Fruit fly (Drosophila melanogaster) whole organism, embryonic: ENCODE measurements around the gene ClpX.
A peak's percentile ranks its signal among the peaks of the same experiment; 100 is the strongest.

Experiments used
- ATbp ChIP-seq: fragments of 200-800 bp; sonication (Bioruptor generic); optimal IDR thresholded peaks from 2 replicates; lab custom pipeline; 2017; ENCODE audit warnings: missing biosample characterization, mild to moderate bottlenecking, missing genetic modification characterization, missing genetic modification reagents
- Atf6 ChIP-seq: fragments of 200-800 bp; sonication (Bioruptor generic); IDR thresholded peaks from 2 replicates; pipeline ENCODE4 v1.3.6; 2022; ENCODE audit warnings: missing biosample characterization, missing genetic modification characterization
- CG10267 ChIP-seq: fragments of 200-800 bp; sonication (Bioruptor generic); optimal IDR thresholded peaks from 2 replicates; lab custom pipeline; 2018; ENCODE audit warnings: missing biosample characterization, mild to moderate bottlenecking, missing genetic modification characterization, moderate library complexity
- CG10321 ChIP-seq: fragments of 200-800 bp; sonication (Bioruptor generic); IDR thresholded peaks from 2 replicates; pipeline ENCODE4 v1.3.6; 2022; ENCODE audit warnings: missing biosample characterization, missing genetic modification characterization
- CG11504 ChIP-seq: fragments of 200-800 bp; sonication (Bioruptor generic); optimal IDR thresholded peaks from 3 replicates; lab custom pipeline; 2019; ENCODE audit warnings: missing biosample characterization, mild to moderate bottlenecking, missing genetic modification characterization, moderate library complexity
- CG12071 ChIP-seq: fragments of 200-800 bp; sonication (Bioruptor generic); optimal IDR thresholded peaks from 3 replicates; lab custom pipeline; 2018; ENCODE audit warnings: missing biosample characterization, mild to moderate bottlenecking, missing genetic modification characterization
- CG12299 ChIP-seq: fragments of 200-800 bp; sonication (Bioruptor generic); optimal IDR thresholded peaks from 2 replicates; lab custom pipeline; 2018; ENCODE audit warnings: missing biosample characterization, mild to moderate bottlenecking, missing genetic modification characterization
- CG17186 ChIP-seq: fragments of 200-800 bp; sonication (Bioruptor generic); optimal IDR thresholded peaks from 3 replicates; lab custom pipeline; 2017; ENCODE audit warnings: missing biosample characterization, missing genetic modification reagents, missing genetic modification characterization
- CG17829 ChIP-seq: fragments of 200-800 bp; optimal IDR thresholded peaks from 2 replicates; lab custom pipeline; 2019; ENCODE audit warnings: missing biosample characterization, mild to moderate bottlenecking, missing genetic modification characterization, moderate library complexity
- CG1792 ChIP-seq: fragments of 200-800 bp; sonication (Bioruptor generic); optimal IDR thresholded peaks from 2 replicates; lab custom pipeline; 2016; ENCODE audit warnings: missing biosample characterization, missing genetic modification characterization
- CG2678 ChIP-seq: fragments of 200-800 bp; sonication (Bioruptor generic); optimal IDR thresholded peaks from 3 replicates; lab custom pipeline; 2019; ENCODE audit warnings: missing biosample characterization, mild to moderate bottlenecking, missing genetic modification characterization, moderate library complexity
- CG2712 ChIP-seq: fragments of 200-800 bp; optimal IDR thresholded peaks from 3 replicates; lab custom pipeline; 2019; ENCODE audit warnings: missing biosample characterization, mild to moderate bottlenecking, missing genetic modification characterization, moderate library complexity
- CG30431 ChIP-seq: fragments of 200-800 bp; sonication (Bioruptor generic); optimal IDR thresholded peaks from 2 replicates; lab custom pipeline; 2017; ENCODE audit warnings: missing biosample characterization, missing genetic modification characterization
- CG3281 ChIP-seq: fragments of 200-800 bp; sonication (Bioruptor generic); optimal IDR thresholded peaks from 3 replicates; lab custom pipeline; 2017; ENCODE audit warnings: missing biosample characterization, mild to moderate bottlenecking, missing genetic modification characterization
- CG4360 ChIP-seq: fragments of 200-800 bp; sonication (Bioruptor generic); IDR thresholded peaks from 2 replicates; pipeline ENCODE4 v1.3.6; 2022; ENCODE audit warnings: missing biosample characterization, missing genetic modification characterization
- CG6254 ChIP-seq: fragments of 200-800 bp; sonication (Bioruptor generic); optimal IDR thresholded peaks from 3 replicates; lab custom pipeline; 2017; ENCODE audit warnings: mild to moderate bottlenecking, missing biosample characterization, missing genetic modification reagents, missing genetic modification characterization
- CG7745 ChIP-seq: fragments of 200-800 bp; sonication (Bioruptor generic); optimal IDR thresholded peaks from 2 replicates; lab custom pipeline; 2018; ENCODE audit warnings: missing biosample characterization, mild to moderate bottlenecking, missing genetic modification characterization, moderate library complexity
- CG7987 ChIP-seq: fragments of 200-800 bp; sonication (Bioruptor generic); optimal IDR thresholded peaks from 2 replicates; lab custom pipeline; 2018; ENCODE audit warnings: missing biosample characterization, mild to moderate bottlenecking, missing genetic modification characterization, moderate library complexity
- CG9437 ChIP-seq: fragments of 200-800 bp; sonication (Bioruptor generic); optimal IDR thresholded peaks from 2 replicates; lab custom pipeline; 2018; ENCODE audit warnings: missing biosample characterization, mild to moderate bottlenecking, missing genetic modification characterization
- CoRest ChIP-seq: fragments of 200-800 bp; sonication (Bioruptor generic); optimal IDR thresholded peaks from 3 replicates; lab custom pipeline; 2018; ENCODE audit warnings: missing biosample characterization, mild to moderate bottlenecking, missing genetic modification characterization, moderate library complexity
- Dll ChIP-seq: fragments of 200-800 bp; sonication (Bioruptor generic); IDR thresholded peaks from 4 replicates; pipeline ENCODE4 v1.3.6; 2022; ENCODE audit warnings: missing biosample characterization, missing genetic modification characterization; ENCODE audit not compliant: partially characterized antibody
- Dp ChIP-seq: fragments of 200-800 bp; sonication (Bioruptor generic); optimal IDR thresholded peaks from 2 replicates; lab custom pipeline; 2018; ENCODE audit warnings: missing biosample characterization, mild to moderate bottlenecking, missing genetic modification characterization, moderate library complexity
- H15 ChIP-seq: fragments of 200-800 bp; sonication (Bioruptor generic); IDR thresholded peaks from 3 replicates; pipeline ENCODE4 v1.3.6; 2022; ENCODE audit warnings: missing biosample characterization, missing genetic modification characterization
- HLH4C ChIP-seq: fragments of 200-800 bp; sonication (Bioruptor generic); IDR thresholded peaks from 3 replicates; pipeline ENCODE4 v1.3.6; 2022; ENCODE audit warnings: missing biosample characterization, missing genetic modification characterization; ENCODE audit not compliant: partially characterized antibody
- Jarid2 ChIP-seq: fragments of 200-800 bp; sonication (Bioruptor generic); optimal IDR thresholded peaks from 3 replicates; lab custom pipeline; 2017; ENCODE audit warnings: mild to moderate bottlenecking, missing biosample characterization, missing genetic modification reagents, missing genetic modification characterization
- Xbp1 ChIP-seq: fragments of 200-800 bp; sonication (Bioruptor generic); optimal IDR thresholded peaks from 3 replicates; lab custom pipeline; 2016; ENCODE audit warnings: missing biosample characterization, mild to moderate bottlenecking, missing genetic modification characterization
- ase ChIP-seq: fragments of 200-800 bp; sonication (Bioruptor generic); IDR thresholded peaks from 3 replicates; pipeline ENCODE4 v1.3.6; 2022; ENCODE audit warnings: missing biosample characterization, missing genetic modification characterization
- bbx ChIP-seq: fragments of 200-800 bp; sonication (Bioruptor generic); IDR thresholded peaks from 2 replicates; pipeline ENCODE4 v1.3.6; 2022; ENCODE audit warnings: missing biosample characterization, missing genetic modification characterization; ENCODE audit not compliant: partially characterized antibody
- bsh ChIP-seq, 2 experiments: fragments of 200-800 bp; sonication (Bioruptor generic); optimal IDR thresholded peaks; 2 replicates each; lab custom pipeline; 2017 to 2018; ENCODE audit warnings: mild to moderate bottlenecking in 2 of 2, missing biosample characterization in 2 of 2, missing genetic modification characterization in 2 of 2, moderate library complexity in 1 of 2
- chn ChIP-seq: fragments of 200-800 bp; sonication (Bioruptor generic); optimal IDR thresholded peaks from 2 replicates; lab custom pipeline; 2016; ENCODE audit warnings: missing biosample characterization, missing genetic modification characterization
- ems ChIP-seq: fragments of 200-800 bp; sonication (Bioruptor generic); optimal IDR thresholded peaks from 3 replicates; lab custom pipeline; 2016; ENCODE audit warnings: missing biosample characterization, missing genetic modification characterization
- fd102C ChIP-seq: fragments of 200-800 bp; sonication (Bioruptor generic); optimal IDR thresholded peaks from 2 replicates; lab custom pipeline; 2018; ENCODE audit warnings: missing biosample characterization, mild to moderate bottlenecking, missing genetic modification characterization, moderate library complexity
- fd64A ChIP-seq: fragments of 200-800 bp; sonication (Bioruptor generic); optimal IDR thresholded peaks from 3 replicates; lab custom pipeline; 2018; ENCODE audit warnings: missing biosample characterization, mild to moderate bottlenecking, missing genetic modification characterization
- ham ChIP-seq: fragments of 200-800 bp; sonication (Bioruptor generic); IDR thresholded peaks from 2 replicates; pipeline ENCODE4 v1.3.6; 2022; ENCODE audit warnings: missing biosample characterization, missing genetic modification characterization
- inv ChIP-seq: fragments of 200-800 bp; sonication (Bioruptor generic); IDR thresholded peaks from 2 replicates; pipeline ENCODE4 v1.3.6; 2022; ENCODE audit warnings: missing biosample characterization, missing genetic modification characterization; ENCODE audit not compliant: partially characterized antibody
- ken ChIP-seq: fragments of 200-800 bp; sonication (Bioruptor generic); IDR thresholded peaks from 3 replicates; pipeline ENCODE4 v1.3.6; 2022; ENCODE audit warnings: missing biosample characterization, missing genetic modification characterization
- lilli ChIP-seq: fragments of 200-800 bp; sonication (Bioruptor generic); optimal IDR thresholded peaks from 3 replicates; lab custom pipeline; 2016; ENCODE audit warnings: missing biosample characterization, missing genetic modification characterization
- lmd ChIP-seq: fragments of 200-800 bp; sonication (Bioruptor generic); IDR thresholded peaks from 2 replicates; pipeline ENCODE4 v1.3.6; 2022; ENCODE audit warnings: missing biosample characterization, missing genetic modification characterization
- pfk ChIP-seq: fragments of 200-800 bp; sonication (Bioruptor generic); optimal IDR thresholded peaks from 2 replicates; lab custom pipeline; 2018; ENCODE audit warnings: missing biosample characterization, mild to moderate bottlenecking, missing genetic modification characterization, moderate library complexity
- phol ChIP-seq: fragments of 200-800 bp; sonication (Bioruptor generic); optimal IDR thresholded peaks from 3 replicates; lab custom pipeline; 2018; ENCODE audit warnings: missing biosample characterization, mild to moderate bottlenecking, missing genetic modification characterization, moderate library complexity
- pnt ChIP-seq: fragments of 200-800 bp; sonication (Bioruptor generic); optimal IDR thresholded peaks from 3 replicates; lab custom pipeline; 2016; ENCODE audit warnings: missing biosample characterization, missing genetic modification characterization
- repo ChIP-seq: fragments of 200-800 bp; sonication (Bioruptor generic); optimal IDR thresholded peaks from 2 replicates; lab custom pipeline; 2016; ENCODE audit warnings: missing biosample characterization, missing genetic modification characterization
- run ChIP-seq: fragments of 200-800 bp; sonication (Bioruptor generic); optimal IDR thresholded peaks from 3 replicates; lab custom pipeline; 2018; ENCODE audit warnings: missing biosample characterization, mild to moderate bottlenecking, missing genetic modification characterization
- stwl ChIP-seq: fragments of 200-800 bp; sonication (Bioruptor generic); optimal IDR thresholded peaks from 3 replicates; lab custom pipeline; 2018; ENCODE audit warnings: missing biosample characterization, mild to moderate bottlenecking, missing genetic modification characterization, moderate library complexity
- tll ChIP-seq, 2 experiments: fragments of 200-800 bp in 1 of 2; fragments of >200 bp in 1 of 2; sonication (Bioruptor generic) in 1 of 2; optimal IDR thresholded peaks; 2 replicates each; lab custom pipeline; 2017 to 2019; ENCODE audit warnings: missing biosample characterization in 2 of 2, missing genetic modification characterization in 2 of 2, mild to moderate bottlenecking in 1 of 2, moderate library complexity in 1 of 2
- trem ChIP-seq: fragments of 200-800 bp; optimal IDR thresholded peaks from 3 replicates; lab custom pipeline; 2019; ENCODE audit warnings: missing biosample characterization, mild to moderate bottlenecking, missing genetic modification characterization, moderate library complexity
- unpg ChIP-seq: fragments of 200-800 bp; sonication (Bioruptor generic); optimal IDR thresholded peaks from 3 replicates; lab custom pipeline; 2018; ENCODE audit warnings: missing biosample characterization, mild to moderate bottlenecking, missing genetic modification characterization, moderate library complexity
- yki ChIP-seq: fragments of >200 bp; optimal IDR thresholded peaks from 3 replicates; lab custom pipeline; 2018
- zfh1 ChIP-seq: fragments of 200-800 bp; sonication (Bioruptor generic); IDR thresholded peaks from 3 replicates; pipeline ENCODE4 v1.3.6; 2022; ENCODE audit warnings: missing biosample characterization, missing genetic modification characterization

The ClpX gene

dm6 chr3R:19889603-19890187 lies 13.8 kb downstream of the ClpX start (continued):
- TF ChIP-seq tll (GFP tag; optimal IDR thresholded peaks at IDR 0.05; lab: Kevin White, UChicago), result no peak
- TF ChIP-seq CG2712 (tag; lab: Kevin White, UChicago), result peak; percentile 75
- peak; percentile 39 for TF ChIP-seq trem
- TF ChIP-seq CG2678 (tag; lab: Kevin White, UChicago), result peak; percentile 92
- no peak for TF ChIP-seq CG10321 (GFP tag; lab: Robert Waterston, UW)
- peak; percentile 59 for TF ChIP-seq Xbp1 (GFP tag; lab: Kevin White, UChicago)
- TF ChIP-seq CG9437 (GFP tag; lab: Kevin White, UChicago), result peak; percentile 62
- peak; percentile 52 for TF ChIP-seq ATbp (GFP tag; lab: Kevin White, UChicago)
- TF ChIP-seq Dp (GFP tag; lab: Kevin White, UChicago), result no peak
- TF ChIP-seq chn, result no peak
- TF ChIP-seq H15 (GFP tag; lab: Robert Waterston, UW), result no peak
- peak; percentile 58 for TF ChIP-seq Jarid2
- peak; percentile 73 for TF ChIP-seq CG10267 (tag; lab: Kevin White, UChicago)
- TF ChIP-seq ems (GFP tag; lab: Kevin White, UChicago), result no peak
- TF ChIP-seq CG1792 (GFP tag; lab: Kevin White, UChicago), result no peak
- TF ChIP-seq CG3281 (GFP tag; lab: Kevin White, UChicago), result peak; percentile 92
- TF ChIP-seq bbx (GFP tag; lab: Robert Waterston, UW), result no peak
- no peak for TF ChIP-seq pfk (GFP tag; lab: Kevin White, UChicago)
- peak; percentile 42 for TF ChIP-seq run
- TF ChIP-seq inv, result no peak
- TF ChIP-seq CG17829 (tag; lab: Kevin White, UChicago), result peak; percentile 59
- TF ChIP-seq CG17186 (GFP tag; lab: Kevin White, UChicago), result no peak
- no peak for TF ChIP-seq zfh1 (GFP tag; lab: Robert Waterston, UW)
- TF ChIP-seq CG4360 (GFP tag; lab: Robert Waterston, UW), result no peak
- TF ChIP-seq CG12299 (tag; lab: Kevin White, UChicago), result peak; percentile 45
- peak; percentile 16 for TF ChIP-seq fd64A (GFP tag; lab: Kevin White, UChicago)
- TF ChIP-seq yki (lab: Kevin White, UChicago), result no peak
- no peak for TF ChIP-seq Dll (GFP tag; lab: Robert Waterston, UW)
- no peak for TF ChIP-seq pnt
- TF ChIP-seq Atf6, result peak; percentile 64; the same call in 1 of the 2 replicates
- TF ChIP-seq CG12071 (GFP tag; lab: Kevin White, UChicago), result peak; percentile 33
- TF ChIP-seq CG7987, result peak; percentile 62
- peak; percentile 87 for TF ChIP-seq CG11504 (tag; lab: Kevin White, UChicago)
- TF ChIP-seq HLH4C (GFP tag; lab: Robert Waterston, UW), result no peak
- TF ChIP-seq ken, result no peak
- TF ChIP-seq CG6254, result peak; percentile 51
- no peak for TF ChIP-seq repo
- peak; percentile 78 for TF ChIP-seq phol (tag; lab: Kevin White, UChicago)
- TF ChIP-seq unpg (GFP tag; lab: Kevin White, UChicago), result peak; percentile 74
- peak; percentile 23 for TF ChIP-seq lilli (GFP tag; lab: Kevin White, UChicago)
- no peak for TF ChIP-seq ham (GFP tag; lab: Robert Waterston, UW)
- TF ChIP-seq CG30431 (GFP tag; lab: Kevin White, UChicago), result peak; percentile 23
- TF ChIP-seq ase (GFP tag; lab: Robert Waterston, UW), result no peak; the same call in 2 of the 3 replicates
- TF ChIP-seq bsh (GFP tag; optimal IDR thresholded peaks at IDR 0.05; lab: Kevin White, UChicago), result peak in 1 of 2 experiments; percentile 52
- no peak for TF ChIP-seq fd102C (GFP tag; lab: Kevin White, UChicago)
- TF ChIP-seq stwl (tag; lab: Kevin White, UChicago), result no peak
- TF ChIP-seq CG7745 (tag; lab: Kevin White, UChicago), result peak; percentile 4
- peak; percentile 73; the same call in 1 of the 2 replicates for TF ChIP-seq lmd (GFP tag; lab: Robert Waterston, UW)
- TF ChIP-seq CoRest (tag; lab: Kevin White, UChicago), result peak; percentile 86
